Worm (Caenorhabditis elegans) whole organism, late embryonic: ENCODE measurements around the gene hrg-9.

Experiments used
- C38D4.7 ChIP-seq: fragments of 200-800 bp; sonication (Bioruptor generic); optimal IDR thresholded peaks from 2 replicates; lab custom pipeline; 2018; ENCODE audit warnings: mild to moderate bottlenecking, missing genetic modification characterization, moderate library complexity, missing compliant biosample characterization
- F13H6.1 ChIP-seq: sonication (generic microtip); optimal IDR thresholded peaks from 2 replicates; lab custom pipeline; 2016; ENCODE audit warnings: missing genetic modification characterization, missing compliant biosample characterization
- K09A11.1 ChIP-seq: sonication (generic microtip); optimal IDR thresholded peaks from 2 replicates; lab custom pipeline; 2017; ENCODE audit warnings: antibody characterized with exemption, mild to moderate bottlenecking, missing genetic modification characterization, missing compliant biosample characterization; ENCODE audit not compliant: insufficient read depth
- Y22D7AL.16 ChIP-seq: sonication (generic microtip); optimal IDR thresholded peaks from 2 replicates; lab custom pipeline; 2016; ENCODE audit warnings: missing genetic modification characterization, missing compliant biosample characterization
- ama-1 ChIP-seq: fragments of 150-350 bp; optimal IDR thresholded peaks from 2 replicates; lab custom pipeline; 2014
- ceh-19 ChIP-seq: fragments of 200-800 bp; sonication (Bioruptor generic); optimal IDR thresholded peaks from 2 replicates; lab custom pipeline; 2018; ENCODE audit warnings: mild to moderate bottlenecking, missing genetic modification characterization, missing compliant biosample characterization
- ceh-2 ChIP-seq: sonication (generic microtip); optimal IDR thresholded peaks from 2 replicates; lab custom pipeline; 2016; ENCODE audit warnings: missing genotype, missing genetic modification characterization, missing compliant biosample characterization
- ceh-30 ChIP-seq: fragments of 150-350 bp; optimal IDR thresholded peaks from 2 replicates; lab custom pipeline; 2014; ENCODE audit warnings: missing biosample characterization, missing genetic modification characterization
- ceh-34 ChIP-seq: sonication (generic microtip); optimal IDR thresholded peaks from 2 replicates; lab custom pipeline; 2016; ENCODE audit warnings: mild to moderate bottlenecking, missing genetic modification characterization, missing compliant biosample characterization
- ceh-48 ChIP-seq: sonication (generic microtip); optimal IDR thresholded peaks from 2 replicates; lab custom pipeline; 2016; ENCODE audit warnings: missing genetic modification characterization, inconsistent platforms, missing compliant biosample characterization
- che-1 ChIP-seq: sonication (generic microtip); optimal IDR thresholded peaks from 2 replicates; lab custom pipeline; 2016; ENCODE audit warnings: mild to moderate bottlenecking, missing genetic modification characterization, missing compliant biosample characterization
- dmd-4 ChIP-seq: sonication (generic microtip); optimal IDR thresholded peaks from 2 replicates; lab custom pipeline; 2016; ENCODE audit warnings: borderline replicate concordance, missing genetic modification characterization, missing compliant biosample characterization
- elt-2 ChIP-seq: sonication (generic microtip); optimal IDR thresholded peaks from 2 replicates; lab custom pipeline; 2016; ENCODE audit warnings: missing genetic modification reagents, missing genetic modification characterization, missing compliant biosample characterization
- ets-4 ChIP-seq: sonication (generic microtip); optimal IDR thresholded peaks from 2 replicates; lab custom pipeline; 2016; ENCODE audit warnings: missing genetic modification characterization, missing compliant biosample characterization
- fax-1 ChIP-seq: sonication (generic microtip); optimal IDR thresholded peaks from 2 replicates; lab custom pipeline; 2016; ENCODE audit warnings: missing genotype, missing genetic modification characterization, missing compliant biosample characterization
- fkh-10 ChIP-seq: fragments of 150-350 bp; optimal IDR thresholded peaks from 2 replicates; lab custom pipeline; 2014; ENCODE audit warnings: missing biosample characterization, missing genetic modification reagents, missing genetic modification characterization
- gmeb-2 ChIP-seq: sonication (generic microtip); optimal IDR thresholded peaks from 2 replicates; lab custom pipeline; 2016; ENCODE audit warnings: missing genetic modification characterization, inconsistent platforms, missing compliant biosample characterization
- hlh-13 ChIP-seq: fragments of 200-800 bp; sonication (Bioruptor generic); optimal IDR thresholded peaks from 2 replicates; lab custom pipeline; 2018; ENCODE audit warnings: mild to moderate bottlenecking, missing genetic modification characterization, missing compliant biosample characterization
- hlh-6 ChIP-seq: sonication (generic microtip); optimal IDR thresholded peaks from 2 replicates; lab custom pipeline; 2016; ENCODE audit warnings: missing genotype, missing genetic modification characterization, missing compliant biosample characterization
- hlh-8 ChIP-seq: sonication (generic microtip); optimal IDR thresholded peaks from 2 replicates; lab custom pipeline; 2016; ENCODE audit warnings: missing genotype, missing genetic modification characterization, missing compliant biosample characterization
- mec-3 ChIP-seq: sonication (generic microtip); optimal IDR thresholded peaks from 2 replicates; lab custom pipeline; 2016; ENCODE audit warnings: borderline replicate concordance, missing genetic modification characterization, missing compliant biosample characterization
- nhr-232 ChIP-seq: sonication (generic microtip); optimal IDR thresholded peaks from 2 replicates; lab custom pipeline; 2016; ENCODE audit warnings: missing genetic modification characterization, missing compliant biosample characterization
- odd-2 ChIP-seq: sonication (generic microtip); optimal IDR thresholded peaks from 2 replicates; lab custom pipeline; 2017; ENCODE audit warnings: antibody characterized with exemption, mild to moderate bottlenecking, missing genetic modification characterization, missing compliant biosample characterization
- pat-9 ChIP-seq: fragments of 200-800 bp; sonication (Bioruptor generic); optimal IDR thresholded peaks from 2 replicates; lab custom pipeline; 2018; ENCODE audit warnings: mild to moderate bottlenecking, missing genetic modification characterization, moderate library complexity, missing compliant biosample characterization
- pax-1 ChIP-seq: fragments of 150-350 bp; optimal IDR thresholded peaks from 2 replicates; lab custom pipeline; 2014; ENCODE audit warnings: missing biosample characterization, missing genetic modification characterization
- pha-2 ChIP-seq: sonication (generic microtip); optimal IDR thresholded peaks from 2 replicates; lab custom pipeline; 2017; ENCODE audit warnings: mild to moderate bottlenecking, missing genetic modification characterization, missing compliant biosample characterization
- pha-4 ChIP-seq: fragments of 150-350 bp; optimal IDR thresholded peaks from 2 replicates; lab custom pipeline; 2018; ENCODE audit warnings: missing biosample characterization, missing genetic modification reagents, missing genetic modification characterization
- pqm-1 ChIP-seq: sonication (generic microtip); optimal IDR thresholded peaks from 2 replicates; lab custom pipeline; 2016; ENCODE audit warnings: missing genetic modification characterization, missing compliant biosample characterization
- pros-1 ChIP-seq: fragments of 150-350 bp; optimal IDR thresholded peaks from 2 replicates; lab custom pipeline; 2014; ENCODE audit warnings: missing biosample characterization, missing genetic modification reagents, missing genetic modification characterization
- sox-2 ChIP-seq: fragments of 200-800 bp; sonication (Bioruptor generic); IDR thresholded peaks from 2 replicates; pipeline ENCODE4 v1.3.6; 2022; ENCODE audit warnings: missing genetic modification reagents, missing genetic modification characterization, missing compliant biosample characterization
- sox-4 ChIP-seq: sonication (generic microtip); optimal IDR thresholded peaks from 2 replicates; lab custom pipeline; 2017; ENCODE audit warnings: mild to moderate bottlenecking, missing genetic modification characterization, inconsistent platforms, missing compliant biosample characterization
- syd-9 ChIP-seq: sonication (generic microtip); optimal IDR thresholded peaks from 2 replicates; lab custom pipeline; 2016; ENCODE audit warnings: mild to moderate bottlenecking, missing genetic modification characterization, moderate library complexity, missing compliant biosample characterization
- tbx-7 ChIP-seq: sonication (generic microtip); optimal IDR thresholded peaks from 2 replicates; lab custom pipeline; 2016; ENCODE audit warnings: missing genotype, missing genetic modification characterization, missing compliant biosample characterization
- ttx-3 ChIP-seq: sonication (generic microtip); optimal IDR thresholded peaks from 2 replicates; lab custom pipeline; 2016; ENCODE audit warnings: missing genetic modification reagents, missing genetic modification characterization, missing compliant biosample characterization
- unc-42 ChIP-seq: sonication (generic microtip); optimal IDR thresholded peaks from 2 replicates; lab custom pipeline; 2016; ENCODE audit warnings: missing genotype, missing genetic modification characterization, missing compliant biosample characterization
- unc-55 ChIP-seq: sonication (generic microtip); optimal IDR thresholded peaks from 2 replicates; lab custom pipeline; 2017; ENCODE audit warnings: missing biosample characterization, missing genetic modification reagents, missing genetic modification characterization

Gene hrg-9

ce11 chrV:12967110-12967509, 4.0 kb upstream of the hrg-9 start, which contains the start of gene R186.3:
Gene R186.3 (minus strand): TSS chrV:12967210.
- TF ChIP-seq ceh-30 (no peak), sox-4 (tag; lab: Kevin White, UChicago) (no peak), mec-3 (tag; lab: Kevin White, UChicago) (no peak), hlh-13 (no peak), ceh-2 (tag; lab: Kevin White, UChicago) (no peak), elt-2 (tag; lab: Kevin White, UChicago) (no peak), syd-9 (no peak), hlh-8 (tag; lab: Kevin White, UChicago) (no peak), ceh-19 (no peak), unc-42 (tag; lab: Kevin White, UChicago) (no peak), nhr-232 (no peak), ceh-34 (tag; lab: Kevin White, UChicago) (no peak), gmeb-2 (tag; lab: Kevin White, UChicago) (no peak)

DNA sequence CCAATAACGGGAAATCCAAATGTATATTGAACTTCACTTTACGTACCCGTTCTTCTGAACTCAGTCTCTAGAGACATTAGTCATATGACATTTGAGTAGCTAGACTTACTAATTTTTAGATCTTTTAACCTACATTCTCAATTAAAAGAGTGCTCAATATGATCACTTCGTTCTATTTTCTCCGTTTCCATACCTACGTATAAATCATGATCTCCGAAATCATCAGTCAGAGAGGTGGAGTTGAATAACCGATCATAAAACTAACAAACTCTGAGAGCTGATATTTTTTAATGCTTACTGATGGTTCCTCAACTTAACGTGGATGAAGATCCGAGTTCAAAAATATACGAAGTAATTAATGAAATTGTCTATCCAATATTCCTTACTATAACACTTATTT, 933 bp upstream of the hrg-9 start, which contains the start of gene srd-35:
Gene srd-35, plus strand, starts transcription at position 301 of the 400 bp plus-strand sequence.
- TF ChIP-seq fkh-10 (GFP tag; lab: Kevin White, UChicago) (no peak), pqm-1 (tag; lab: Kevin White, UChicago) (no peak)

ce11 chrV:12961085-12961560, 2.0 kb downstream of the hrg-9 start, which contains the start of gene mpst-7:
Gene mpst-7 (minus strand): TSS chrV:12961135.
- TF ChIP-seq K09A11.1 (tag; lab: Kevin White, UChicago) (no peak), fkh-10 (GFP tag; lab: Kevin White, UChicago) (no peak), che-1 (tag; lab: Kevin White, UChicago) (no peak), ets-4 (tag; lab: Kevin White, UChicago) (no peak), ama-1 (lab: Kevin White, UChicago) (no peak), pha-2 (tag; lab: Kevin White, UChicago) (no peak), odd-2 (tag; lab: Kevin White, UChicago) (no peak), gmeb-2 (tag; lab: Kevin White, UChicago) (no peak), dmd-4 (tag; lab: Kevin White, UChicago) (no peak), mec-3 (tag; lab: Kevin White, UChicago) (no peak), sox-2 (GFP tag; lab: Robert Waterston, UW) (no peak), pha-4 (tag; lab: Kevin White, UChicago) (no peak), F13H6.1 (tag; lab: Kevin White, UChicago) (no peak), hlh-6 (tag; lab: Kevin White, UChicago) (no peak), tbx-7 (tag; lab: Kevin White, UChicago) (no peak)

DNA sequence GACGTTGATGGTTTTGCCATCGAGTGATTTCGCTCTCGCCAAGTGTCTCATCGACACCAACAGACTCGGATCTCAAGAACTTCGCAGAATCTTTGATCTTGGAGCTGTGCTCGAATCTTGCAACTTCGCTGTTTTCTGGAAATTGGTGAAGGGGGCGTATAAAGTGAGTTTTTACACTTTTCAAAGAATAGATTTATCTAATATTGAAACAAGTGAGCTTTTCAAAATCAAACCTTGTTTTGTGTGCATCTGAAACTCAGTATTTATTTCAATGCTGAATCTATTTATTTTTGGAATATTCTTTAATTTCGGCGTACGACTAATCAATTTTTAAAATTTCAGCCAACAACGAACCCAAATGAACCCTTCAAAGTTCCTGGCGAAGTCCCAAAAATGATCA, 8.9 kb downstream of the hrg-9 start:
- TF ChIP-seq sox-2 (GFP tag; lab: Robert Waterston, UW), result no peak
- TF ChIP-seq pax-1 (tag; lab: Kevin White, UChicago), result no peak
- TF ChIP-seq Y22D7AL.16 (tag; lab: Kevin White, UChicago), result no peak
- no peak for TF ChIP-seq pqm-1 (tag; lab: Kevin White, UChicago)
- no peak for TF ChIP-seq C38D4.7 (GFP tag; lab: Kevin White, UChicago)
- no peak for TF ChIP-seq pha-2 (tag; lab: Kevin White, UChicago)
- no peak for TF ChIP-seq ttx-3
- no peak for TF ChIP-seq ceh-48
- TF ChIP-seq F13H6.1 (tag; lab: Kevin White, UChicago), result no peak
- no peak for TF ChIP-seq unc-55 (GFP tag; lab: Kevin White, UChicago)
- TF ChIP-seq K09A11.1 (tag; lab: Kevin White, UChicago), result no peak
- no peak for TF ChIP-seq pros-1 (tag; lab: Kevin White, UChicago)
- no peak for TF ChIP-seq fax-1 (tag; lab: Kevin White, UChicago)
- TF ChIP-seq sox-4 (tag; lab: Kevin White, UChicago), result no peak
- TF ChIP-seq pat-9 (tag; lab: Kevin White, UChicago), result no peak
